Fruit fly (Drosophila melanogaster) whole organism, embryonic: Measurements from ENCODE around the gene CG14221.
A peak's percentile ranks its signal among the peaks of the same experiment; 100 is the strongest.

Experiments used
- Asciz ChIP-seq: fragments of 200-800 bp; sonication (Bioruptor generic); optimal IDR thresholded peaks from 2 replicates; lab custom pipeline; 2017; ENCODE audit warnings: missing biosample characterization, mild to moderate bottlenecking, missing genetic modification characterization, missing genetic modification reagents
- B-H2 ChIP-seq: fragments of 200-800 bp; sonication (Bioruptor generic); optimal IDR thresholded peaks from 2 replicates; lab custom pipeline; 2018; ENCODE audit warnings: missing biosample characterization, mild to moderate bottlenecking, missing genetic modification characterization
- CG10147 ChIP-seq: fragments of 200-800 bp; sonication (Bioruptor generic); optimal IDR thresholded peaks from 2 replicates; lab custom pipeline; 2019; ENCODE audit warnings: missing biosample characterization, mild to moderate bottlenecking, missing genetic modification characterization, moderate library complexity
- CG11247 ChIP-seq: fragments of 200-800 bp; sonication (Bioruptor generic); IDR thresholded peaks from 2 replicates; pipeline ENCODE4 v1.3.6; 2022; ENCODE audit warnings: missing biosample characterization, missing genetic modification characterization
- CG12155 ChIP-seq: fragments of 200-800 bp; sonication (Bioruptor generic); optimal IDR thresholded peaks from 3 replicates; lab custom pipeline; 2016; ENCODE audit warnings: missing biosample characterization, missing genetic modification characterization
- CG12391 ChIP-seq: fragments of 200-800 bp; sonication (Bioruptor generic); optimal IDR thresholded peaks from 3 replicates; lab custom pipeline; 2018; ENCODE audit warnings: missing biosample characterization, mild to moderate bottlenecking, missing genetic modification characterization, moderate library complexity
- CG12659 ChIP-seq: fragments of 200-800 bp; sonication (Bioruptor generic); optimal IDR thresholded peaks from 3 replicates; lab custom pipeline; 2017; ENCODE audit warnings: mild to moderate bottlenecking, missing biosample characterization, missing genetic modification reagents, missing genetic modification characterization
- CG13624 ChIP-seq: fragments of 200-800 bp; sonication (Bioruptor generic); optimal IDR thresholded peaks from 2 replicates; lab custom pipeline; 2016; ENCODE audit warnings: missing biosample characterization, missing genetic modification characterization
- CG14014 ChIP-seq: fragments of 200-800 bp; sonication (Bioruptor generic); IDR thresholded peaks from 2 replicates; pipeline ENCODE4 v1.3.6; 2022; ENCODE audit warnings: missing biosample characterization, missing genetic modification characterization
- CG1529 ChIP-seq: fragments of 200-800 bp; sonication (Bioruptor generic); optimal IDR thresholded peaks from 3 replicates; lab custom pipeline; 2018; ENCODE audit warnings: missing biosample characterization, missing genetic modification characterization
- CG16779 ChIP-seq: fragments of 200-800 bp; sonication (Bioruptor generic); IDR thresholded peaks from 2 replicates; pipeline ENCODE4 v1.3.6; 2022; ENCODE audit warnings: missing biosample characterization, missing genetic modification characterization
- CG18599 ChIP-seq: fragments of 200-800 bp; sonication (Bioruptor generic); optimal IDR thresholded peaks from 3 replicates; lab custom pipeline; 2017; ENCODE audit warnings: missing biosample characterization, missing genetic modification characterization, mild to moderate bottlenecking, moderate library complexity, missing genetic modification reagents
- CG34224 ChIP-seq: fragments of 200-800 bp; sonication (Bioruptor generic); IDR thresholded peaks from 3 replicates; pipeline ENCODE4 v1.3.6; 2022; ENCODE audit warnings: missing biosample characterization, missing genetic modification characterization; ENCODE audit not compliant: partially characterized antibody
- CG3726 ChIP-seq: fragments of 200-800 bp; sonication (Bioruptor generic); IDR thresholded peaks from 3 replicates; pipeline ENCODE4, ENCODE4 v1.3.6; 2022; ENCODE audit warnings: missing biosample characterization, missing genetic modification characterization
- CG6765 ChIP-seq: fragments of 200-800 bp; sonication (Bioruptor generic); optimal IDR thresholded peaks from 3 replicates; lab custom pipeline; 2017; ENCODE audit warnings: missing biosample characterization, mild to moderate bottlenecking, missing genetic modification characterization
- CG6791 ChIP-seq: fragments of 200-800 bp; sonication (Bioruptor generic); IDR thresholded peaks from 3 replicates; pipeline ENCODE4 v1.3.6; 2022; ENCODE audit warnings: missing biosample characterization, missing genetic modification characterization; ENCODE audit not compliant: partially characterized antibody
- CG8765 ChIP-seq: fragments of 200-800 bp; sonication (Bioruptor generic); IDR thresholded peaks from 2 replicates; pipeline ENCODE4 v1.3.6; 2022; ENCODE audit warnings: missing biosample characterization, missing genetic modification characterization
- CG9797 ChIP-seq: fragments of 200-800 bp; sonication (Bioruptor generic); optimal IDR thresholded peaks from 3 replicates; lab custom pipeline; 2018; ENCODE audit warnings: missing biosample characterization, mild to moderate bottlenecking, missing genetic modification characterization
- Chrac-16 ChIP-seq: fragments of 200-800 bp; sonication (Bioruptor generic); optimal IDR thresholded peaks from 3 replicates; lab custom pipeline; 2016; ENCODE audit warnings: missing biosample characterization, missing genetic modification characterization
- HHEX ChIP-seq: fragments of 200-800 bp; sonication (Bioruptor generic); optimal IDR thresholded peaks from 3 replicates; lab custom pipeline; 2017; ENCODE audit warnings: missing biosample characterization, mild to moderate bottlenecking, missing genetic modification characterization, missing genetic modification reagents
- HLH3B ChIP-seq: fragments of 200-800 bp; sonication (Bioruptor generic); IDR thresholded peaks from 2 replicates; pipeline ENCODE4 v1.3.6; 2022; ENCODE audit warnings: missing biosample characterization, missing genetic modification characterization
- Hey ChIP-seq: fragments of 200-800 bp; sonication (Bioruptor generic); optimal IDR thresholded peaks from 3 replicates; lab custom pipeline; 2018; ENCODE audit warnings: missing biosample characterization, mild to moderate bottlenecking, missing genetic modification characterization
- HmgZ ChIP-seq: fragments of 200-800 bp; sonication (Bioruptor generic); optimal IDR thresholded peaks from 2 replicates; lab custom pipeline; 2018; ENCODE audit warnings: missing biosample characterization, mild to moderate bottlenecking, missing genetic modification characterization
- Hr51 ChIP-seq, 2 experiments: fragments of 200-800 bp; sonication (Bioruptor generic); optimal IDR thresholded peaks; 2 replicates in 1 of 2; 3 replicates in 1 of 2; lab custom pipeline; 2016 to 2018; ENCODE audit warnings: missing biosample characterization in 2 of 2, missing genetic modification characterization in 2 of 2, mild to moderate bottlenecking in 1 of 2, moderate library complexity in 1 of 2
- Nf-YA ChIP-seq: fragments of 200-800 bp; sonication (Bioruptor generic); IDR thresholded peaks from 2 replicates; pipeline ENCODE4 v1.3.6; 2022; ENCODE audit warnings: missing biosample characterization, missing genetic modification characterization
- Pdp1 ChIP-seq, 2 experiments: fragments of 200-800 bp; sonication (Bioruptor generic); optimal IDR thresholded peaks; 3 replicates each; lab custom pipeline; 2016; ENCODE audit warnings: missing biosample characterization in 2 of 2, missing genetic modification characterization in 2 of 2, mild to moderate bottlenecking in 1 of 2, moderate library complexity in 1 of 2
- Ptx1 ChIP-seq: fragments of 200-800 bp; sonication (Bioruptor generic); IDR thresholded peaks from 2 replicates; pipeline ENCODE4 v1.3.6; 2022; ENCODE audit warnings: missing biosample characterization, missing genetic modification characterization
- aop ChIP-seq: fragments of 200-800 bp; sonication (Bioruptor generic); IDR thresholded peaks from 2 replicates; pipeline ENCODE4 v1.3.6; 2022; ENCODE audit warnings: missing biosample characterization, missing genetic modification characterization
- dan ChIP-seq: fragments of 200-800 bp; sonication (Bioruptor generic); IDR thresholded peaks from 2 replicates; pipeline ENCODE4 v1.3.6; 2022; ENCODE audit warnings: missing biosample characterization, missing genetic modification characterization
- exex ChIP-seq: fragments of 200-800 bp; sonication (Bioruptor generic); optimal IDR thresholded peaks from 4 replicates; lab custom pipeline; 2018; ENCODE audit warnings: missing biosample characterization, mild to moderate bottlenecking, missing genetic modification characterization, moderate library complexity
- fd3F ChIP-seq: fragments of 200-800 bp; sonication (Bioruptor generic); optimal IDR thresholded peaks from 2 replicates; lab custom pipeline; 2018; ENCODE audit warnings: missing biosample characterization, mild to moderate bottlenecking, missing genetic modification characterization, moderate library complexity
- fru ChIP-seq: fragments of >200 bp; optimal IDR thresholded peaks from 2 replicates; lab custom pipeline; 2017
- grn ChIP-seq: fragments of 200-800 bp; sonication (Bioruptor generic); optimal IDR thresholded peaks from 3 replicates; lab custom pipeline; 2017; ENCODE audit warnings: missing biosample characterization, missing genetic modification characterization
- gt ChIP-seq: fragments of 200-800 bp; sonication (Bioruptor generic); IDR thresholded peaks from 2 replicates; pipeline ENCODE4 v1.3.6; 2022; ENCODE audit warnings: missing biosample characterization, missing genetic modification characterization
- hkb ChIP-seq, 2 experiments: fragments of 200-800 bp in 1 of 2; fragments of >200 bp in 1 of 2; sonication (Bioruptor generic) in 1 of 2; IDR thresholded peaks in 1 of 2; optimal IDR thresholded peaks in 1 of 2; 2 replicates each; pipeline versions ENCODE4 v1.3.6 to Lab custom; 2017 to 2022; ENCODE audit warnings: missing biosample characterization in 1 of 2, missing genetic modification characterization in 1 of 2
- jigr1 ChIP-seq: fragments of 200-800 bp; sonication (Bioruptor generic); IDR thresholded peaks from 3 replicates; pipeline ENCODE4 v1.3.6; 2022; ENCODE audit warnings: missing biosample characterization, missing genetic modification characterization
- lilli ChIP-seq: fragments of 200-800 bp; sonication (Bioruptor generic); optimal IDR thresholded peaks from 3 replicates; lab custom pipeline; 2016; ENCODE audit warnings: missing biosample characterization, missing genetic modification characterization
- maf-S ChIP-seq: fragments of 200-800 bp; sonication (Bioruptor generic); optimal IDR thresholded peaks from 2 replicates; lab custom pipeline; 2016; ENCODE audit warnings: missing biosample characterization, missing genetic modification characterization
- org-1 ChIP-seq: fragments of 200-800 bp; sonication (Bioruptor generic); optimal IDR thresholded peaks from 2 replicates; lab custom pipeline; 2017; ENCODE audit warnings: missing biosample characterization, missing genetic modification characterization
- pita ChIP-seq: fragments of 200-800 bp; sonication (Bioruptor generic); optimal IDR thresholded peaks from 2 replicates; lab custom pipeline; 2017; ENCODE audit warnings: missing biosample characterization, mild to moderate bottlenecking, missing genetic modification characterization
- prd ChIP-seq, 3 experiments: fragments of >200 bp in 2 of 3; fragments of 200-800 bp in 1 of 3; sonication (Bioruptor generic) in 1 of 3; optimal IDR thresholded peaks in 2 of 3; IDR thresholded peaks in 1 of 3; 2 replicates in 2 of 3; 3 replicates in 1 of 3; pipeline versions ENCODE4 v1.3.6 to Lab custom; 2017 to 2022; ENCODE audit warnings: missing biosample characterization in 1 of 3, missing genetic modification characterization in 1 of 3
- pum ChIP-seq: fragments of 200-800 bp; sonication (Bioruptor generic); optimal IDR thresholded peaks from 2 replicates; lab custom pipeline; 2016; ENCODE audit warnings: missing biosample characterization, missing genetic modification characterization
- slbo ChIP-seq: fragments of 200-800 bp; sonication (Bioruptor generic); IDR thresholded peaks from 2 replicates; pipeline ENCODE4 v1.3.6; 2022; ENCODE audit warnings: missing biosample characterization, missing genetic modification characterization
- sr ChIP-seq: fragments of 200-800 bp; sonication (Bioruptor generic); IDR thresholded peaks from 3 replicates; pipeline ENCODE4 v1.3.6; 2022; ENCODE audit warnings: missing biosample characterization, missing genetic modification characterization
- unc-4 ChIP-seq: fragments of 200-800 bp; sonication (Bioruptor generic); IDR thresholded peaks from 2 replicates; pipeline ENCODE4 v1.3.6; 2022; ENCODE audit warnings: missing biosample characterization, missing genetic modification characterization; ENCODE audit not compliant: partially characterized antibody
- vfl ChIP-seq: fragments of 200-800 bp; sonication (Bioruptor generic); optimal IDR thresholded peaks from 2 replicates; lab custom pipeline; 2016; ENCODE audit warnings: missing biosample characterization, missing genetic modification characterization
- vvl ChIP-seq: fragments of 200-800 bp; sonication (Bioruptor generic); IDR thresholded peaks from 2 replicates; pipeline ENCODE4 v1.3.6; 2022; ENCODE audit warnings: missing biosample characterization, missing genetic modification characterization
- wek ChIP-seq: fragments of 200-800 bp; sonication (Bioruptor generic); optimal IDR thresholded peaks from 3 replicates; lab custom pipeline; 2018; ENCODE audit warnings: missing biosample characterization, mild to moderate bottlenecking, missing genetic modification characterization, moderate library complexity
- yki ChIP-seq: fragments of >200 bp; optimal IDR thresholded peaks from 3 replicates; lab custom pipeline; 2018
- zfh2 ChIP-seq: fragments of 200-800 bp; sonication (Bioruptor generic); optimal IDR thresholded peaks from 2 replicates; lab custom pipeline; 2016; ENCODE audit warnings: missing biosample characterization, missing genetic modification characterization

CG14221 gene

dm6 chrX:19668405-19668804, 47.4 kb upstream of the CG14221 start (continued):
- peak; percentile 99 for TF ChIP-seq lilli
- TF ChIP-seq CG34224 (GFP tag; lab: Robert Waterston, UW) = no peak
- TF ChIP-seq CG6765 (GFP tag; lab: Kevin White, UChicago) = peak; percentile 78
- peak; percentile 89 for TF ChIP-seq Hey
- TF ChIP-seq Chrac-16 (GFP tag; lab: Kevin White, UChicago) = peak; percentile 98
- TF ChIP-seq prd (optimal IDR thresholded peaks at IDR 0.05; lab: Kevin White, UChicago) = no peak
- peak; percentile 95 for TF ChIP-seq prd (GFP tag; IDR thresholded peaks at IDR 0.05; lab: Robert Waterston, UW)
- peak; percentile 96 for TF ChIP-seq org-1 (GFP tag; lab: Kevin White, UChicago)
- peak; percentile 90 for TF ChIP-seq CG16779 (GFP tag; lab: Robert Waterston, UW)
- no peak for TF ChIP-seq exex
- TF ChIP-seq sr (GFP tag; lab: Robert Waterston, UW) = peak; percentile 78
- peak; percentile 94 for TF ChIP-seq fd3F (GFP tag; lab: Kevin White, UChicago)
- TF ChIP-seq HHEX = peak; percentile 91
- peak; percentile 96 for TF ChIP-seq CG12659
- TF ChIP-seq Ptx1 (GFP tag; lab: Robert Waterston, UW) = peak; percentile 90
- no peak for TF ChIP-seq CG6791 (GFP tag; lab: Robert Waterston, UW)
- peak; percentile 85 for TF ChIP-seq Nf-YA (GFP tag; lab: Robert Waterston, UW)
- peak; percentile 95 for TF ChIP-seq CG12155 (GFP tag; lab: Kevin White, UChicago)
- TF ChIP-seq Hr51 (GFP tag; optimal IDR thresholded peaks at IDR 0.05; lab: Kevin White, UChicago) = peak; percentile 93 to 96
- TF ChIP-seq aop (GFP tag; lab: Robert Waterston, UW) = peak; percentile 89
- peak; percentile 90 for TF ChIP-seq wek (GFP tag; lab: Kevin White, UChicago)
- TF ChIP-seq gt (GFP tag; lab: Robert Waterston, UW) = peak; percentile 86
- peak; percentile 96 for TF ChIP-seq CG12391 (tag; lab: Kevin White, UChicago)
- peak; percentile 64; the same call in 2 of the 3 replicates for TF ChIP-seq jigr1 (GFP tag; lab: Robert Waterston, UW)
- peak; percentile 98 for TF ChIP-seq HmgZ
- TF ChIP-seq dan (GFP tag; lab: Robert Waterston, UW) = peak; percentile 91
- TF ChIP-seq CG14014 = peak; percentile 96
- TF ChIP-seq CG10147 (GFP tag; lab: Kevin White, UChicago) = no peak
- TF ChIP-seq CG3726 = peak; percentile 90
- TF ChIP-seq CG9797 (GFP tag; lab: Kevin White, UChicago) = peak; percentile 23
- TF ChIP-seq CG8765 (GFP tag; lab: Robert Waterston, UW) = peak; percentile 89
- TF ChIP-seq CG11247 = peak; percentile 93
- peak; percentile 97 for TF ChIP-seq maf-S
- TF ChIP-seq B-H2 = peak; percentile 90
- TF ChIP-seq Asciz (GFP tag; lab: Kevin White, UChicago) = peak; percentile 77
- TF ChIP-seq vvl = peak; percentile 98
- TF ChIP-seq CG1529 (GFP tag; lab: Kevin White, UChicago) = peak; percentile 95
- peak; percentile 98 for TF ChIP-seq pum (GFP tag; lab: Kevin White, UChicago)
- peak; percentile 97 for TF ChIP-seq CG13624
- peak; percentile 95 for TF ChIP-seq CG18599
- TF ChIP-seq hkb (optimal IDR thresholded peaks at IDR 0.05; lab: Kevin White, UChicago) = no peak
- TF ChIP-seq hkb (GFP tag; IDR thresholded peaks at IDR 0.05; lab: Robert Waterston, UW) = peak; percentile 92
- TF ChIP-seq zfh2 (GFP tag; lab: Kevin White, UChicago) = peak; percentile 98
- peak; percentile 91 for TF ChIP-seq HLH3B
- TF ChIP-seq pita (GFP tag; lab: Kevin White, UChicago) = no peak
- TF ChIP-seq Pdp1 (GFP tag; optimal IDR thresholded peaks at IDR 0.05; lab: Kevin White, UChicago) = peak; percentile 96 to 98
- TF ChIP-seq vfl = peak; percentile 95
- TF ChIP-seq unc-4 (GFP tag; lab: Robert Waterston, UW) = no peak
- no peak for TF ChIP-seq yki (lab: Kevin White, UChicago)
- TF ChIP-seq fru = no peak
- peak; percentile 87 for TF ChIP-seq grn
- peak; percentile 98 for TF ChIP-seq slbo (GFP tag; lab: Robert Waterston, UW)
